Fruit fly (Drosophila melanogaster) whole organism, prepupa: ENCODE results near the gene CG2652.

ENCODE experiments used
- Blimp-1 ChIP-seq: fragments of 200-800 bp; sonication (Bioruptor generic); optimal IDR thresholded peaks from 3 replicates; lab custom pipeline; 2017; ENCODE audit warnings: missing biosample characterization, missing genetic modification characterization, mild to moderate bottlenecking, moderate library complexity, missing genetic modification reagents
- CG10631 ChIP-seq: fragments of 200-800 bp; sonication (Bioruptor generic); optimal IDR thresholded peaks from 2 replicates; lab custom pipeline; 2016; ENCODE audit warnings: missing biosample characterization, missing genetic modification characterization
- CG11902 ChIP-seq: fragments of 200-800 bp; sonication (Bioruptor generic); optimal IDR thresholded peaks from 3 replicates; lab custom pipeline; 2016; ENCODE audit warnings: missing biosample characterization, missing genetic modification characterization
- CG15336 ChIP-seq: fragments of 200-800 bp; sonication (Bioruptor generic); IDR thresholded peaks from 2 replicates; pipeline ENCODE4 v1.3.6; 2022; ENCODE audit warnings: missing biosample characterization, missing genetic modification characterization
- CG1621 ChIP-seq: fragments of 200-800 bp; sonication (Bioruptor generic); optimal IDR thresholded peaks from 3 replicates; lab custom pipeline; 2018; ENCODE audit warnings: missing biosample characterization, mild to moderate bottlenecking, missing genetic modification characterization
- CG16779 ChIP-seq: fragments of 200-800 bp; sonication (Bioruptor generic); optimal IDR thresholded peaks from 3 replicates; lab custom pipeline; 2017; ENCODE audit warnings: missing biosample characterization, mild to moderate bottlenecking, missing genetic modification characterization
- CG32006 ChIP-seq: fragments of 200-800 bp; sonication (Bioruptor generic); optimal IDR thresholded peaks from 3 replicates; lab custom pipeline; 2017; ENCODE audit warnings: missing biosample characterization, mild to moderate bottlenecking, missing genetic modification characterization
- CG34406 ChIP-seq: fragments of 200-800 bp; sonication (Bioruptor generic); optimal IDR thresholded peaks from 3 replicates; lab custom pipeline; 2016; ENCODE audit warnings: missing biosample characterization, missing genetic modification characterization
- CG3919 ChIP-seq: fragments of 200-800 bp; sonication (Bioruptor generic); optimal IDR thresholded peaks from 3 replicates; lab custom pipeline; 2016; ENCODE audit warnings: missing biosample characterization, missing genetic modification characterization
- CG6163 ChIP-seq: fragments of 200-800 bp; sonication (Bioruptor generic); IDR thresholded peaks from 3 replicates; pipeline ENCODE4 v1.3.6; 2022; ENCODE audit warnings: missing biosample characterization, missing genetic modification characterization
- CG6276 ChIP-seq: fragments of 200-800 bp; sonication (Bioruptor generic); optimal IDR thresholded peaks from 2 replicates; lab custom pipeline; 2017; ENCODE audit warnings: missing biosample characterization, mild to moderate bottlenecking, missing genetic modification characterization
- CG6792 ChIP-seq: fragments of 200-800 bp; sonication (Bioruptor generic); optimal IDR thresholded peaks from 3 replicates; lab custom pipeline; 2016; ENCODE audit warnings: missing biosample characterization, missing genetic modification characterization
- CG6808 ChIP-seq: fragments of 200-800 bp; sonication (Bioruptor generic); optimal IDR thresholded peaks from 3 replicates; lab custom pipeline; 2017; ENCODE audit warnings: missing biosample characterization, missing genetic modification characterization, mild to moderate bottlenecking, moderate library complexity, missing genetic modification reagents
- CG6854 ChIP-seq: fragments of 200-800 bp; sonication (Bioruptor generic); optimal IDR thresholded peaks from 2 replicates; lab custom pipeline; 2017; ENCODE audit warnings: missing biosample characterization, mild to moderate bottlenecking, missing genetic modification characterization
- CG8119 ChIP-seq: fragments of 200-800 bp; sonication (Bioruptor generic); IDR thresholded peaks from 3 replicates; pipeline ENCODE4 v1.3.6; 2022; ENCODE audit warnings: missing biosample characterization, missing genetic modification characterization
- CG8319 ChIP-seq: fragments of 200-800 bp; sonication (Bioruptor generic); optimal IDR thresholded peaks from 3 replicates; lab custom pipeline; 2016; ENCODE audit warnings: missing biosample characterization, missing genetic modification characterization
- CG9139 ChIP-seq: fragments of 200-800 bp; sonication (Bioruptor generic); optimal IDR thresholded peaks from 3 replicates; lab custom pipeline; 2017; ENCODE audit warnings: missing biosample characterization, mild to moderate bottlenecking, missing genetic modification characterization
- Eip78C ChIP-seq: fragments of 200-800 bp; sonication (Bioruptor generic); peaks from one replicate; lab custom pipeline; 2016; ENCODE audit warnings: missing biosample characterization, missing genetic modification characterization
- Eip93F ChIP-seq: fragments of 200-800 bp; sonication (Bioruptor generic); optimal IDR thresholded peaks from 2 replicates; lab custom pipeline; 2016; ENCODE audit warnings: missing biosample characterization, mild to moderate bottlenecking, missing genetic modification characterization
- Hr39 ChIP-seq: fragments of 200-800 bp; sonication (Bioruptor generic); optimal IDR thresholded peaks from 2 replicates; lab custom pipeline; 2016; ENCODE audit warnings: missing biosample characterization, missing genetic modification characterization
- Hr4 ChIP-seq: fragments of 200-800 bp; sonication (Bioruptor generic); optimal IDR thresholded peaks from 3 replicates; lab custom pipeline; 2016; ENCODE audit warnings: missing biosample characterization, missing genetic modification characterization
- Lpt ChIP-seq: fragments of 200-800 bp; sonication (Bioruptor generic); optimal IDR thresholded peaks from 3 replicates; lab custom pipeline; 2016; ENCODE audit warnings: missing biosample characterization, missing genetic modification characterization
- OdsH ChIP-seq: fragments of 200-800 bp; sonication (Bioruptor generic); optimal IDR thresholded peaks from 3 replicates; lab custom pipeline; 2016; ENCODE audit warnings: missing biosample characterization, missing genetic modification characterization
- acj6 ChIP-seq: fragments of 200-800 bp; sonication (Bioruptor generic); optimal IDR thresholded peaks from 3 replicates; lab custom pipeline; 2016; ENCODE audit warnings: missing biosample characterization, missing genetic modification characterization
- cyc ChIP-seq: fragments of 200-800 bp; sonication (Bioruptor generic); optimal IDR thresholded peaks from 3 replicates; lab custom pipeline; 2016; ENCODE audit warnings: missing biosample characterization, missing genetic modification characterization
- dac ChIP-seq: fragments of 200-800 bp; sonication (Bioruptor generic); optimal IDR thresholded peaks from 2 replicates; lab custom pipeline; 2017; ENCODE audit warnings: missing biosample characterization, mild to moderate bottlenecking, missing genetic modification characterization
- dsx ChIP-seq: fragments of 200-800 bp; optimal IDR thresholded peaks from 3 replicates; lab custom pipeline; 2019; ENCODE audit warnings: missing biosample characterization, mild to moderate bottlenecking, missing genetic modification characterization, moderate library complexity; ENCODE audit not compliant: poor library complexity, severe bottlenecking
- eg ChIP-seq: fragments of 200-800 bp; sonication (Bioruptor generic); IDR thresholded peaks from 3 replicates; pipeline ENCODE4 v1.3.6; 2022; ENCODE audit warnings: missing biosample characterization, missing genetic modification characterization
- fd59A ChIP-seq: fragments of 200-800 bp; sonication (Bioruptor generic); optimal IDR thresholded peaks from 2 replicates; lab custom pipeline; 2017; ENCODE audit warnings: missing biosample characterization, mild to moderate bottlenecking, missing genetic modification characterization, missing genetic modification reagents
- fkh ChIP-seq: fragments of 200-800 bp; sonication (Bioruptor generic); optimal IDR thresholded peaks from 3 replicates; lab custom pipeline; 2017; ENCODE audit warnings: missing biosample characterization, mild to moderate bottlenecking, missing genetic modification characterization, moderate library complexity
- net ChIP-seq: fragments of 200-800 bp; sonication (Bioruptor generic); optimal IDR thresholded peaks from 3 replicates; lab custom pipeline; 2016; ENCODE audit warnings: missing biosample characterization, missing genetic modification characterization
- pdm3 ChIP-seq: fragments of 200-800 bp; sonication (Bioruptor generic); optimal IDR thresholded peaks from 3 replicates; lab custom pipeline; 2016; ENCODE audit warnings: missing biosample characterization, missing genetic modification characterization
- spab ChIP-seq: fragments of 200-800 bp; sonication (Bioruptor generic); optimal IDR thresholded peaks from 2 replicates; lab custom pipeline; 2017; ENCODE audit warnings: missing biosample characterization, mild to moderate bottlenecking, missing genetic modification characterization, missing genetic modification reagents
- topi ChIP-seq: fragments of 200-800 bp; sonication (Bioruptor generic); optimal IDR thresholded peaks from 3 replicates; lab custom pipeline; 2016; ENCODE audit warnings: missing biosample characterization, missing genetic modification characterization

The CG2652 gene

DNA sequence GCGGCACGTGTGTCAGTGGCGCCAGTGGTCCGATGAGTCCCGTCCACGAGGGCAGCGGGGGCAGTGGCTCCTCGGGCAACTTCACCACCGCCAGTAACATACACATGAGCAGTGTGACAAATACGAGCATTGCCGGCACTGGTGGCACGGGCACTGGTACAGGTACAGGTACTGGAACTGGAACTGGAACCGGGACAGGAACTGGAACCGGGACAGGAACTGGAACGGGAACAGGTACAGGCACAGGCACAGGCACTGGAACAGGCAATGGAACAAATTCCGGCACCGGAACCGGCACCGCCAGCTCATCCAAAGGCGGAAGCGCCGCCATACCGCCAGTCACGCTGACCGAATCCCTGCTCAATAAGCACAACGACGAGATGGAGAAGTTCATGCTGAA, 7.6 kb upstream of the CG2652 start:
- TF ChIP-seq Eip93F (no peak), cyc (no peak), dac (no peak), CG1621 (no peak), CG15336 (GFP tag; lab: Robert Waterston, UW) (no peak)

- TF ChIP-seq CG6808 (GFP tag; lab: Kevin White, UChicago) (no peak), spab (GFP tag; lab: Kevin White, UChicago) (no peak), fkh (GFP tag; lab: Kevin White, UChicago) (no peak), CG6854 (GFP tag; lab: Kevin White, UChicago) (no peak), Eip78C (GFP tag; lab: Kevin White, UChicago) (no peak)
Observed at dm6 chrX:2686930-2687329, 4.2 kb upstream of the CG2652 start.

DNA sequence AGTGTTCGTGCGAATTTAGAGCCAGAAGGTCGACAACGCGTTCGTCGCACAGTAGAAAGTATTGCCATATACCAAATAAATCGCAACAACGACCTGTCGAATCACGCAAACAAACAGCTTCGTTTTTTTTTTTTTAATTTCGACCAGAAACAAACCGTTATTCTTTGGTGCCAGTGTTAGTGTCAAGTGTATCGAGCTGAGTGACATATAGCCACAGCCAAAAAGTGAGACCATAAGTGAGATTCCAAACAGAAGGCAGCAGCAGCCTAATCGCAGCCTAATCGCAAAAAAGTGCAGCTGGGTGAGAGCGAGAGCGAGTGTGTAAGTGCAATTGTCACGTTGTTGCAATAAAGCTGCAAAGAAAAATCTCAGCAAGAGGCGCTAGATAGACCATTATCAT, 2.8 kb upstream of the CG2652 start, which contains the start of gene per:
Gene per, plus strand, starts transcription at position 1 of the 400 bp plus-strand sequence.
- TF ChIP-seq CG3919 (GFP tag; lab: Kevin White, UChicago) (no peak), topi (GFP tag; lab: Kevin White, UChicago) (no peak), cyc (no peak), Hr4 (GFP tag; lab: Kevin White, UChicago) (no peak)

DNA sequence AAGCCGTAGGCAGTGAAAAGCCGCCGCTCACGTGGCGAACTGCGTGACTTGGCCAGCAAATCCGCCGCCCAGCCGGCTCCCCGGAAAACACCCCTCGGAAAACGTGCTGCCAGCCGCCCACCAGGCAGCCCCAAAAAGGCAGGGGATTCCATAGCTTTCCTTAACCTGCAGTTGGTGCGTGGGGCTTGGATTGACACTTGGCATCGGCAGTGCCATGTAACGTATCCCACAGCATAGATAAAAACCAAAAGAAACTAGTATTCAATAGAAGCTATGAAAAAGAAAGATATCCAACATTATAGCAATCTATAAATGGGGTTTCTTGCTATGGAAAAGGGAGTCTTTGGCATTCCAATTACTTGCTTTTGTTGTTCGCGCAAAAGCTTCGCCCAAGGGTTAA, 2.3 kb upstream of the CG2652 start:
- TF ChIP-seq CG8319 (no peak), CG15336 (GFP tag; lab: Robert Waterston, UW) (peak; percentile 55), net (GFP tag; lab: Kevin White, UChicago) (peak; percentile 21), CG32006 (GFP tag; lab: Kevin White, UChicago) (peak; percentile 39), Hr4 (GFP tag; lab: Kevin White, UChicago) (peak; percentile 36), OdsH (GFP tag; lab: Kevin White, UChicago) (peak; percentile 14), CG6163 (GFP tag; lab: Robert Waterston, UW) (0 out of 3 replicates have a peak, but pooled peaks have one; percentile 14), CG34406 (no peak), pdm3 (peak; percentile 11), CG11902 (GFP tag; lab: Kevin White, UChicago) (no peak), CG16779 (tag; lab: Kevin White, UChicago) (no peak), CG3919 (GFP tag; lab: Kevin White, UChicago) (peak; percentile 2), CG6792 (GFP tag; lab: Kevin White, UChicago) (no peak), CG6276 (GFP tag; lab: Kevin White, UChicago) (peak; percentile 15), Eip78C (GFP tag; lab: Kevin White, UChicago) (peak; percentile 54), CG9139 (GFP tag; lab: Kevin White, UChicago) (no peak)
- TF ChIP-seq, all 60 proteins: peak for 10

- TF ChIP-seq eg (no peak), Blimp-1 (GFP tag; lab: Kevin White, UChicago) (no peak), Hr39 (GFP tag; lab: Kevin White, UChicago) (no peak), OdsH (GFP tag; lab: Kevin White, UChicago) (no peak), fd59A (no peak), CG10631 (no peak), Lpt (GFP tag; lab: Kevin White, UChicago) (no peak), CG8119 (GFP tag; lab: Robert Waterston, UW) (no peak), CG6163 (GFP tag; lab: Robert Waterston, UW) (no peak), dsx (GFP tag; lab: Kevin White, UChicago) (no peak), Eip93F (no peak), CG8319 (no peak), acj6 (GFP tag; lab: Kevin White, UChicago) (no peak), topi (GFP tag; lab: Kevin White, UChicago) (no peak)
- TF ChIP-seq, all 60 proteins: peak for 0
Observed at dm6 chrX:2684442-2684841, 1.7 kb upstream of the CG2652 start.
